Fruit fly (Drosophila melanogaster): ENCODE measurements around the gene CG12795.

Gene CG12795

dm6 chr2L:3437068-3437467 lies 15.2 kb upstream of the CG12795 start (continued):
- TF ChIP-seq CG7786 (GFP tag; optimal IDR thresholded peaks at IDR 0.05) (no peak), CG3995 (GFP tag; optimal IDR thresholded peaks at IDR 0.05) (no peak), CG5245 (GFP tag; optimal IDR thresholded peaks at IDR 0.05) (peak; percentile 6), en (GFP tag; optimal IDR thresholded peaks at IDR 0.05) (no peak), CG4328 (GFP tag; optimal IDR thresholded peaks at IDR 0.05) (peak; percentile 13), dpn (GFP tag; optimal IDR thresholded peaks at IDR 0.05) (peak; percentile 6 to 13), ranshi (GFP tag; IDR thresholded peaks at IDR 0.05) (peak; percentile 41; the same call in 1 of the 2 replicates), CG9817 (tag; optimal IDR thresholded peaks at IDR 0.05) (peak; percentile 39), tup (GFP tag; optimal IDR thresholded peaks at IDR 0.05) (no peak), dysf (GFP tag; IDR thresholded peaks at IDR 0.05) (peak; percentile 65), Sin3A (optimal IDR thresholded peaks at IDR 0.05) (no peak), nau (GFP tag; optimal IDR thresholded peaks at IDR 0.05) (peak; percentile 54), Mrtf (GFP tag; IDR thresholded peaks at IDR 0.05) (no peak), CG8290 (GFP tag; optimal IDR thresholded peaks at IDR 0.05) (no peak), CG8290 (tag; optimal IDR thresholded peaks at IDR 0.05) (peak in 1 of 2 experiments; percentile 56), danr (GFP tag; IDR thresholded peaks at IDR 0.05) (no peak), Mes4 (GFP tag; optimal IDR thresholded peaks at IDR 0.05) (no peak), CG11398 (GFP tag; optimal IDR thresholded peaks at IDR 0.05) (no peak), Tbp (GFP tag; optimal IDR thresholded peaks at IDR 0.05) (no peak), CG17385 (GFP tag; optimal IDR thresholded peaks at IDR 0.05) (peak; percentile 62), CG2678 (tag; optimal IDR thresholded peaks at IDR 0.05) (peak; percentile 73), CG11723 (GFP tag; optimal IDR thresholded peaks at IDR 0.05) (no peak), CG11696 (GFP tag; IDR thresholded peaks at IDR 0.05) (no peak), tio (GFP tag; optimal IDR thresholded peaks at IDR 0.05) (no peak), CG4820 (GFP tag; optimal IDR thresholded peaks at IDR 0.05) (peak; percentile 55), fu2 (GFP tag; optimal IDR thresholded peaks at IDR 0.05) (no peak), Eip74EF (GFP tag; optimal IDR thresholded peaks at IDR 0.05) (peak in 1 of 2 experiments; percentile 22), CG17802 (tag; optimal IDR thresholded peaks at IDR 0.05) (no peak), lbe (GFP tag; optimal IDR thresholded peaks at IDR 0.05) (peak; percentile 28), Bgb (GFP tag; IDR thresholded peaks at IDR 0.05; ENCODE audit: partially characterized antibody) (no peak), toy (GFP tag; IDR thresholded peaks at IDR 0.05) (no peak), CG9437 (GFP tag; optimal IDR thresholded peaks at IDR 0.05) (peak; percentile 31), dm (GFP tag; optimal IDR thresholded peaks at IDR 0.05) (no peak), bigmax (GFP tag; optimal IDR thresholded peaks at IDR 0.05) (no peak), Dip3 (GFP tag; optimal IDR thresholded peaks at IDR 0.05) (no peak), zfh1 (GFP tag; IDR thresholded peaks at IDR 0.05) (peak; percentile 64), repo (GFP tag; optimal IDR thresholded peaks at IDR 0.05) (no peak), trh (GFP tag; optimal IDR thresholded peaks at IDR 0.05) (no peak), CG16863 (GFP tag; optimal IDR thresholded peaks at IDR 0.05) (no peak), Stat92E (GFP tag; optimal IDR thresholded peaks at IDR 0.05) (no peak), Blimp-1 (GFP tag; optimal IDR thresholded peaks at IDR 0.05) (peak; percentile 69), chn (GFP tag; optimal IDR thresholded peaks at IDR 0.05) (peak; percentile 38), Side (GFP tag; optimal IDR thresholded peaks at IDR 0.05) (no peak), Xrp1 (GFP tag; IDR thresholded peaks at IDR 0.05) (peak; percentile 56; the same call in 1 of the 2 replicates), CG7987 (GFP tag; optimal IDR thresholded peaks at IDR 0.05) (no peak), CG3847 (GFP tag; IDR thresholded peaks at IDR 0.05) (no peak), cwo (GFP tag; optimal IDR thresholded peaks at IDR 0.05) (peak; percentile 7), p53 (GFP tag; optimal IDR thresholded peaks at IDR 0.05) (no peak), CG10979 (tag; optimal IDR thresholded peaks at IDR 0.05) (peak; percentile 73), NFAT (GFP tag; IDR thresholded peaks at IDR 0.05) (no peak), CG4854 (GFP tag; optimal IDR thresholded peaks at IDR 0.05) (no peak), kni (GFP tag; optimal IDR thresholded peaks at IDR 0.05) (no peak)
